Worm (Caenorhabditis elegans): Measurements from ENCODE around the gene ugt-67.

ugt-67 gene

DNA sequence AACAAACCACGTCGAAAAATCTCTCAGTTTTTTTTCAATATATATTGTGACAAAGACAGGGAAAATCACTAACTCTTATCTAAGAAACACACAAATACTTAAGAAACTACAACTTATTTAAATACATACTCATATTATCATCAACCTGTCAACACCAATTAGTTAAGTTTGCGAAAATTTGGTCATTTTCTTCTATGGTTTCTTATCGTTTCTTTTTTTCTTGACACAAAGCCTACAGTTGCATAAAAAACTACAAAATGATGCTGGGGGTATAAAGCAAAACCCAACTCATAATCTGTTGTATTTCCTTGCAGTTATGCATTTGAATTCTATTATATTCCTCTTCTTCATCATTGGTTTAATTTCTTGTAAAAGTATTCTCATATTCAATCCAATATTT lies at the start of gene ugt-67:
Gene ugt-67 (plus strand): TSS at position 301 of the 400 bp plus-strand sequence.
- TF ChIP-seq T22C8.4 (GFP tag; IDR thresholded peaks at IDR 0.05), result no peak
- no peak for TF ChIP-seq ref-1 (GFP tag; conservative IDR thresholded peaks at IDR 0.05)
- TF ChIP-seq tab-1 (GFP tag; IDR thresholded peaks at IDR 0.05), result no peak
- no peak for TF ChIP-seq cog-1 (tag; optimal IDR thresholded peaks at IDR 0.05)
- TF ChIP-seq med-1 (GFP tag; optimal IDR thresholded peaks at IDR 0.05; ENCODE audit: insufficient read depth), result no peak
- TF ChIP-seq ztf-23 (GFP tag; IDR thresholded peaks at IDR 0.05), result no peak
- TF ChIP-seq ztf-29 (GFP tag; IDR thresholded peaks at IDR 0.05), result no peak
- no peak for TF ChIP-seq flt-1 (GFP tag; IDR thresholded peaks at IDR 0.05)
- no peak for TF ChIP-seq klf-2 (GFP tag; conservative IDR thresholded peaks at IDR 0.05)

DNA sequence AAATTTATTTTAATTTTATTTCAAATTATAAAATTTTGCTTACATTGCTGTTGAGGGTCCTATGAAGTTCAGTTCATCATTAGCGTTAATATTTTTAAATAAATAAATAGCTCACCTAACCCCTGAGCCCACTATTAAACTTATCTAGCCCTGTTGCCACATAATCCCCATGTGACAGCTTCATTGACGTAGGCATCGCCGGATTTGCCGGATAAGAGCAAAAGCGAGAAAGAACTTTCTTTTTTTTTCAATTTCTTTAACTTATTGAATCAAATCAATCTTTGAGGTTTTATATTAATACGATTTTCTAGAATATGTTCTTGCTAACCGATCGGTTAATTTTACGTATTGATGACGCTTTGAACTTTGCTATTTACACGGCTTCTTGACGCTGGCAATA lies 49.2 kb upstream of the ugt-67 start:
- no peak for TF ChIP-seq ztf-29 (GFP tag; IDR thresholded peaks at IDR 0.05)
- no peak for TF ChIP-seq tab-1 (GFP tag; IDR thresholded peaks at IDR 0.05)
- no peak for TF ChIP-seq med-1 (GFP tag; optimal IDR thresholded peaks at IDR 0.05; ENCODE audit: insufficient read depth)
- no peak for TF ChIP-seq ztf-23 (GFP tag; IDR thresholded peaks at IDR 0.05)
- no peak for TF ChIP-seq flt-1 (GFP tag; IDR thresholded peaks at IDR 0.05)
- no peak for TF ChIP-seq cog-1 (tag; optimal IDR thresholded peaks at IDR 0.05)
- no peak for TF ChIP-seq ref-1 (GFP tag; conservative IDR thresholded peaks at IDR 0.05)
- no peak for TF ChIP-seq klf-2 (GFP tag; conservative IDR thresholded peaks at IDR 0.05)
- no peak for TF ChIP-seq T22C8.4 (GFP tag; IDR thresholded peaks at IDR 0.05)

- TF ChIP-seq klf-2 (GFP tag; conservative IDR thresholded peaks at IDR 0.05), result no peak
These were observed 43.6 kb upstream of the ugt-67 start for ce11 chrV:4857561-4857960.

DNA sequence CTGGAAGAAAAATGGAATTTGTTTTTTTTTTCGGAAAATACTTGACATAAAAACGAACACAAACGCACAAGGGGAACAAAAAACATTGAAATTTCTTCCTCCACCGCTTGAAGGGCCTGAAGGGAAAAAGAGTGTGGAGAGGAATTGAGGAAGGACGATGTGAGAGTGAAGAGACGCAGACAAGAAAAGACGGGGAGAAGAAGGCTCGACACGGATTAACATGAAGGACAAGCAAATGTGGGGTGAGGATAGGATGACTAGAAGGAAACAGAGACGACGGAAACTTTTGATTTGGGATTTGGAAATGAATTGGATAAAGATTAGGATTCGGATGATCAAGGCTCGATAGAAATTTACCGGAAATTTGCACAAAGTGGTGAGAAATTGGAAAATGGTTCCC lies 40.6 kb upstream of the ugt-67 start:
- TF ChIP-seq ztf-29 (GFP tag; IDR thresholded peaks at IDR 0.05) (no peak), med-1 (GFP tag; optimal IDR thresholded peaks at IDR 0.05; ENCODE audit: insufficient read depth) (no peak), cog-1 (tag; optimal IDR thresholded peaks at IDR 0.05) (no peak), ztf-23 (GFP tag; IDR thresholded peaks at IDR 0.05) (no peak), flt-1 (GFP tag; IDR thresholded peaks at IDR 0.05) (no peak), T22C8.4 (GFP tag; IDR thresholded peaks at IDR 0.05) (no peak; the same call in 1 of the 2 replicates), klf-2 (GFP tag; conservative IDR thresholded peaks at IDR 0.05) (no peak), tab-1 (GFP tag; IDR thresholded peaks at IDR 0.05) (no peak)

- TF ChIP-seq ztf-29 (GFP tag; IDR thresholded peaks at IDR 0.05), result no peak
- no peak for TF ChIP-seq tab-1 (GFP tag; IDR thresholded peaks at IDR 0.05)
- no peak for TF ChIP-seq T22C8.4 (GFP tag; IDR thresholded peaks at IDR 0.05)
- TF ChIP-seq klf-2 (GFP tag; conservative IDR thresholded peaks at IDR 0.05), result no peak
- no peak for TF ChIP-seq flt-1 (GFP tag; IDR thresholded peaks at IDR 0.05)
- TF ChIP-seq ref-1 (GFP tag; conservative IDR thresholded peaks at IDR 0.05), result no peak
- no peak for TF ChIP-seq med-1 (GFP tag; optimal IDR thresholded peaks at IDR 0.05; ENCODE audit: insufficient read depth)
- TF ChIP-seq cog-1 (tag; optimal IDR thresholded peaks at IDR 0.05), result no peak
- TF ChIP-seq ztf-23 (GFP tag; IDR thresholded peaks at IDR 0.05), result no peak
These were observed 38.4 kb upstream of the ugt-67 start, which contains the start of gene C37H5.13 for ce11 chrV:4862737-4863136. Gene C37H5.13, minus strand, starts transcription at chrV:4862965.

- no peak for TF ChIP-seq ref-1 (GFP tag; conservative IDR thresholded peaks at IDR 0.05)
- no peak for TF ChIP-seq med-1 (GFP tag; optimal IDR thresholded peaks at IDR 0.05; ENCODE audit: insufficient read depth)
- no peak for TF ChIP-seq ztf-29 (GFP tag; IDR thresholded peaks at IDR 0.05)
- no peak for TF ChIP-seq ztf-23 (GFP tag; IDR thresholded peaks at IDR 0.05)
These were observed 36.8 kb upstream of the ugt-67 start for ce11 chrV:4864330-4864729.

- TF ChIP-seq ztf-29 (GFP tag; IDR thresholded peaks at IDR 0.05) (no peak), ref-1 (GFP tag; conservative IDR thresholded peaks at IDR 0.05) (no peak), med-1 (GFP tag; optimal IDR thresholded peaks at IDR 0.05; ENCODE audit: insufficient read depth) (no peak), cog-1 (tag; optimal IDR thresholded peaks at IDR 0.05) (no peak), T22C8.4 (GFP tag; IDR thresholded peaks at IDR 0.05) (no peak), klf-2 (GFP tag; conservative IDR thresholded peaks at IDR 0.05) (no peak), tab-1 (GFP tag; IDR thresholded peaks at IDR 0.05) (no peak), flt-1 (GFP tag; IDR thresholded peaks at IDR 0.05) (no peak), ztf-23 (GFP tag; IDR thresholded peaks at IDR 0.05) (no peak)
These were observed 35.8 kb upstream of the ugt-67 start, which contains the start of gene srd-32 for ce11 chrV:4865364-4865763. Gene srd-32, plus strand, starts transcription at chrV:4865664.

DNA sequence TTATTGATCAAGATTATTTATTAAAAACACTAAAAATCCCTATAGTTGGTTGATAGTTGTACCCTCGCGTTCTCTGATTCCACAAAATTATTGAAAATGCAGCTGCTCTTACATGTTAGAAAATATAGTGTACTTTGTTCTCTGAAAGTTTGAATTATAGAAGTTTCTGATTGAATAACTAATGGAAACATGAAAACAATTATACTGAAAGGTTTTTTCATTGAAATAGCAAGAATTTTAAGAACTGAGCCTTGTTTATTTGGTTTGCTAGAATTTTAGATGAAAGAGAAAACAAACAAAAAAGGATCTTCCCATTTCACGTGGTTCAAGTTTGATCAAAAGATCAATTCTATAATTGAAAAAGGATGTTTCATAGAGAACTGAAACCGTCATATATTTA lies 33.6 kb upstream of the ugt-67 start:
- no peak for TF ChIP-seq T22C8.4 (GFP tag; IDR thresholded peaks at IDR 0.05)
- no peak for TF ChIP-seq med-1 (GFP tag; optimal IDR thresholded peaks at IDR 0.05; ENCODE audit: insufficient read depth)
- TF ChIP-seq cog-1 (tag; optimal IDR thresholded peaks at IDR 0.05), result no peak
- TF ChIP-seq ztf-23 (GFP tag; IDR thresholded peaks at IDR 0.05), result no peak
- TF ChIP-seq ref-1 (GFP tag; conservative IDR thresholded peaks at IDR 0.05), result no peak
- no peak for TF ChIP-seq tab-1 (GFP tag; IDR thresholded peaks at IDR 0.05)
- TF ChIP-seq flt-1 (GFP tag; IDR thresholded peaks at IDR 0.05), result no peak
- TF ChIP-seq klf-2 (GFP tag; conservative IDR thresholded peaks at IDR 0.05), result no peak
- TF ChIP-seq ztf-29 (GFP tag; IDR thresholded peaks at IDR 0.05), result no peak

DNA sequence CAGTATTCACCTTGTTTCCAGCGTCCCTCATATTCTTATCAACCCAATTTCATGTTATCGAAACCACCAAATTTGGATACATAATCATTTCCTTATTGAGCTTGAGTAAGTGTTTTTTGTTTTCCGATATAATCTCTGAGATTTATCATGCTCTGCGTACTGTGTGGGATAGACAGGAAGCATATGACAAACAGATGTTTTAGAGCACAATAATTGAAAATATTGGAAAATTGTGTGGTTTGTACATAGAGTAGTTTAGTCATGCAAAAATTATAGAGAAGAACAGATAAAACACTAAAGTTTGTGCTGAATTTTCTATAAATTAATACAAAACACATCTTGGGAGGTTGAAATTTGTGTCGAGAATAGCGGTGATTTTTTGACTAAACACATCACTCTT lies 32.5 kb upstream of the ugt-67 start:
- TF ChIP-seq tab-1 (GFP tag; IDR thresholded peaks at IDR 0.05) (no peak), klf-2 (GFP tag; conservative IDR thresholded peaks at IDR 0.05) (no peak), T22C8.4 (GFP tag; IDR thresholded peaks at IDR 0.05) (no peak), ztf-29 (GFP tag; IDR thresholded peaks at IDR 0.05) (no peak), cog-1 (tag; optimal IDR thresholded peaks at IDR 0.05) (no peak), ref-1 (GFP tag; conservative IDR thresholded peaks at IDR 0.05) (no peak), med-1 (GFP tag; optimal IDR thresholded peaks at IDR 0.05; ENCODE audit: insufficient read depth) (no peak)

DNA sequence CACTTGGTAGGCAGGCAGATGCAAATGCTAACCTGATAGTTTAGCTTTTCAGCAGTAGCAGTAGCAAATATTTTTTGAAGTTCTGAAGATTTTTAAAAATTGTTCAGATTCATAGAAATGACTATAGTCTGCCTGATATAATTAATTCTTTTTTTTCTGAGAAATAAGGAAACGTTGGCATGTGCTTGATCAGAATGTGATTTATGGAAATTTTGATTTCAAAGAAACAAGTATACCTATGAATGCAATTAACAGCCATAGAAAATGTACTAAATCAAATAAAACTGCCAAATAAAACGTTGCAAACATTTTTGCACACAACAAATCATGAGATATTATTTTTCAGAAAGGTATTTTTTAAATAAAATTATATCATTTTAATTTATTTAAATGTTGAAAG lies 30.5 kb upstream of the ugt-67 start:
- TF ChIP-seq klf-2 (GFP tag; conservative IDR thresholded peaks at IDR 0.05), result no peak
- TF ChIP-seq ztf-23 (GFP tag; IDR thresholded peaks at IDR 0.05), result no peak

- TF ChIP-seq ztf-23 (GFP tag; IDR thresholded peaks at IDR 0.05), result no peak
- no peak for TF ChIP-seq klf-2 (GFP tag; conservative IDR thresholded peaks at IDR 0.05)
- no peak for TF ChIP-seq cog-1 (tag; optimal IDR thresholded peaks at IDR 0.05)
- TF ChIP-seq T22C8.4 (GFP tag; IDR thresholded peaks at IDR 0.05), result no peak
- no peak for TF ChIP-seq med-1 (GFP tag; optimal IDR thresholded peaks at IDR 0.05; ENCODE audit: insufficient read depth)
- TF ChIP-seq tab-1 (GFP tag; IDR thresholded peaks at IDR 0.05), result no peak
- no peak for TF ChIP-seq flt-1 (GFP tag; IDR thresholded peaks at IDR 0.05)
- TF ChIP-seq ztf-29 (GFP tag; IDR thresholded peaks at IDR 0.05), result no peak
- TF ChIP-seq ref-1 (GFP tag; conservative IDR thresholded peaks at IDR 0.05), result no peak
These were observed 29.2 kb upstream of the ugt-67 start, which contains the start of gene srd-33 for ce11 chrV:4871992-4872391. Gene srd-33, plus strand, starts transcription at chrV:4872292.

Measured in whole organism, midembryonic.